Worm (Caenorhabditis elegans): ENCODE measurements around the gene ugt-34.

Gene ugt-34

ce11 chrV:10691313-10691712, 34.5 kb upstream of the ugt-34 start:
- TF ChIP-seq lir-3 (tag; optimal IDR thresholded peaks at IDR 0.05; ENCODE audit: poor library complexity), result no peak
- no peak for TF ChIP-seq jun-1 (tag; optimal IDR thresholded peaks at IDR 0.05)
- TF ChIP-seq egl-13 (tag; optimal IDR thresholded peaks at IDR 0.05), result no peak
- no peak for TF ChIP-seq nhr-19 (GFP tag; conservative IDR thresholded peaks at IDR 0.05)
- no peak for TF ChIP-seq dpl-1 (GFP tag; optimal IDR thresholded peaks at IDR 0.05)
- no peak for TF ChIP-seq C04F5.9 (tag; optimal IDR thresholded peaks at IDR 0.05)
- no peak for TF ChIP-seq ama-1 (optimal IDR thresholded peaks at IDR 0.05)
- TF ChIP-seq lsy-2 (tag; optimal IDR thresholded peaks at IDR 0.05), result peak in 1 of 2 experiments; percentile 4
- no peak for TF ChIP-seq swsn-7 (tag; optimal IDR thresholded peaks at IDR 0.05)
- TF ChIP-seq nhr-84 (tag; optimal IDR thresholded peaks at IDR 0.05), result no peak
- no peak for TF ChIP-seq nhr-76 (tag; optimal IDR thresholded peaks at IDR 0.05)
- TF ChIP-seq hpl-2 (GFP tag; optimal IDR thresholded peaks at IDR 0.05), result no peak
- TF ChIP-seq ceh-63 (GFP tag; optimal IDR thresholded peaks at IDR 0.05), result no peak
- TF ChIP-seq unc-30 (tag; optimal IDR thresholded peaks at IDR 0.05), result no peak
- peak; percentile 56 for TF ChIP-seq nhr-77 (tag; optimal IDR thresholded peaks at IDR 0.05)
- no peak for TF ChIP-seq nhr-28 (tag; optimal IDR thresholded peaks at IDR 0.05)
- no peak for TF ChIP-seq ets-5 (GFP tag; IDR thresholded peaks at IDR 0.05)
- TF ChIP-seq snu-23 (GFP tag; optimal IDR thresholded peaks at IDR 0.05), result no peak
- no peak for TF ChIP-seq C34B4.2 (tag; optimal IDR thresholded peaks at IDR 0.05)
- no peak for TF ChIP-seq ceh-90 (tag; optimal IDR thresholded peaks at IDR 0.05)
- TF ChIP-seq lin-39 (tag; optimal IDR thresholded peaks at IDR 0.05), result no peak
- TF ChIP-seq ztf-11 (tag; optimal IDR thresholded peaks at IDR 0.05), result no peak
- TF ChIP-seq lin-35 (GFP tag; optimal IDR thresholded peaks at IDR 0.05), result no peak
- TF ChIP-seq efl-1 (optimal IDR thresholded peaks at IDR 0.05), result no peak
- no peak for TF ChIP-seq efl-1 (GFP tag; optimal IDR thresholded peaks at IDR 0.05 in 1 of 2)
- TF ChIP-seq nhr-90 (tag; optimal IDR thresholded peaks at IDR 0.05; ENCODE audit: poor library complexity), result no peak
- TF ChIP-seq mab-9 (GFP tag; IDR thresholded peaks at IDR 0.05), result no peak
- TF ChIP-seq grh-1 (GFP tag; IDR thresholded peaks at IDR 0.05), result no peak
- TF ChIP-seq zag-1 (tag; optimal IDR thresholded peaks at IDR 0.05), result no peak
- TF ChIP-seq zip-4 (GFP tag; optimal IDR thresholded peaks at IDR 0.05), result no peak
- no peak for TF ChIP-seq pqm-1 (tag; optimal IDR thresholded peaks at IDR 0.05)
- peak; percentile 12 for TF ChIP-seq tbx-2 (tag; optimal IDR thresholded peaks at IDR 0.05)
- TF ChIP-seq xbp-1 (tag; optimal IDR thresholded peaks at IDR 0.05), result no peak
- TF ChIP-seq nhr-47 (tag; optimal IDR thresholded peaks at IDR 0.05), result no peak
- TF ChIP-seq sptf-1 (tag; optimal IDR thresholded peaks at IDR 0.05), result no peak
- TF ChIP-seq ztf-4 (tag; optimal IDR thresholded peaks at IDR 0.05), result no peak
- peak in 1 of 2 experiments; percentile 1 for TF ChIP-seq egl-27 (tag; optimal IDR thresholded peaks at IDR 0.05)
- TF ChIP-seq unc-130 (tag; optimal IDR thresholded peaks at IDR 0.05), result no peak
- TF ChIP-seq efl-3 (GFP tag; optimal IDR thresholded peaks at IDR 0.05), result no peak
- TF ChIP-seq ces-1 (GFP tag; optimal IDR thresholded peaks at IDR 0.05), result no peak
- no peak for TF ChIP-seq unc-98 (GFP tag; IDR thresholded peaks at IDR 0.05)
- peak; percentile 11 for TF ChIP-seq skn-1 (tag; optimal IDR thresholded peaks at IDR 0.05)
- peak; percentile 12 for TF ChIP-seq nhr-20 (tag; optimal IDR thresholded peaks at IDR 0.05)
- TF ChIP-seq lin-14 (GFP tag; optimal IDR thresholded peaks at IDR 0.05), result peak; percentile 36

ce11 chrV:10687601-10688000, 30.8 kb upstream of the ugt-34 start, which contains the start of gene F29F11.20:
Gene F29F11.20, plus strand, starts transcription at chrV:10687901.
- TF ChIP-seq ceh-82 (tag; optimal IDR thresholded peaks at IDR 0.05) (no peak), nhr-76 (tag; optimal IDR thresholded peaks at IDR 0.05) (no peak), C34B4.2 (tag; optimal IDR thresholded peaks at IDR 0.05) (no peak), lin-14 (GFP tag; optimal IDR thresholded peaks at IDR 0.05) (no peak), mef-2 (tag; optimal IDR thresholded peaks at IDR 0.05) (no peak), aly-2 (tag; optimal IDR thresholded peaks at IDR 0.05) (no peak), snu-23 (GFP tag; optimal IDR thresholded peaks at IDR 0.05) (no peak), efl-3 (GFP tag; optimal IDR thresholded peaks at IDR 0.05) (no peak), unc-98 (GFP tag; IDR thresholded peaks at IDR 0.05) (no peak), nhr-84 (tag; optimal IDR thresholded peaks at IDR 0.05) (no peak), sptf-1 (tag; optimal IDR thresholded peaks at IDR 0.05) (no peak), sup-37 (GFP tag; optimal IDR thresholded peaks at IDR 0.05) (no peak)

All from whole organism, L1 larva.